Worm (Caenorhabditis elegans) whole organism, mixed stage, embryonic: ENCODE results near the gene F57G12.2.

ENCODE experiments used
- M03D4.4 ChIP-seq: sonication (generic microtip); optimal IDR thresholded peaks from 2 replicates; lab custom pipeline; 2017; ENCODE audit warnings: mild to moderate bottlenecking, missing genetic modification characterization, missing compliant biosample characterization
- bed-3 ChIP-seq: fragments of 200-800 bp; sonication (Bioruptor generic); optimal IDR thresholded peaks from 3 replicates; lab custom pipeline; 2018; ENCODE audit warnings: mild to moderate bottlenecking, missing genetic modification characterization, moderate library complexity, missing compliant biosample characterization
- blmp-1 ChIP-seq: fragments of 150-350 bp; optimal IDR thresholded peaks from 2 replicates; lab custom pipeline; 2014; ENCODE audit warnings: missing biosample characterization, missing genetic modification characterization
- ceh-39 ChIP-seq: fragments of 150-350 bp; optimal IDR thresholded peaks from 2 replicates; lab custom pipeline; 2014; ENCODE audit warnings: missing biosample characterization, missing genetic modification characterization
- ceh-43 ChIP-seq: fragments of 200-800 bp; sonication (Bioruptor generic); optimal IDR thresholded peaks from 2 replicates; lab custom pipeline; 2018; ENCODE audit warnings: mild to moderate bottlenecking, missing genetic modification characterization, moderate library complexity, missing compliant biosample characterization
- ceh-83 ChIP-seq: fragments of 200-800 bp; sonication (Bioruptor generic); optimal IDR thresholded peaks from 2 replicates; lab custom pipeline; 2018; ENCODE audit warnings: mild to moderate bottlenecking, missing genetic modification characterization, missing compliant biosample characterization
- ces-1 ChIP-seq: fragments of 150-350 bp; optimal IDR thresholded peaks from 2 replicates; lab custom pipeline; 2014; ENCODE audit warnings: missing biosample characterization, missing genetic modification reagents, missing genetic modification characterization
- cnd-1 ChIP-seq: fragments of 200-800 bp; sonication (Bioruptor generic); optimal IDR thresholded peaks from 2 replicates; lab custom pipeline; 2018; ENCODE audit warnings: mild to moderate bottlenecking, missing genetic modification characterization, missing compliant biosample characterization
- elt-1 ChIP-seq: sonication (generic microtip); optimal IDR thresholded peaks from 2 replicates; lab custom pipeline; 2017; ENCODE audit warnings: missing genetic modification characterization, mild to moderate bottlenecking, missing compliant biosample characterization, antibody characterized with exemption, moderate library complexity, borderline replicate concordance; ENCODE audit not compliant: insufficient read depth
- elt-3 ChIP-seq: fragments of 150-350 bp; optimal IDR thresholded peaks from 2 replicates; lab custom pipeline; 2014; ENCODE audit warnings: missing biosample characterization, missing genetic modification characterization
- flh-1 ChIP-seq: fragments of 200-800 bp; sonication (Bioruptor generic); optimal IDR thresholded peaks from 2 replicates; lab custom pipeline; 2018; ENCODE audit warnings: mild to moderate bottlenecking, missing genetic modification characterization, moderate library complexity, missing compliant biosample characterization
- ham-2 ChIP-seq: fragments of 200-800 bp; sonication (Bioruptor generic); optimal IDR thresholded peaks from 2 replicates; lab custom pipeline; 2018; ENCODE audit warnings: mild to moderate bottlenecking, missing genetic modification characterization, missing compliant biosample characterization
- hlh-1 ChIP-seq: fragments of 150-350 bp; optimal IDR thresholded peaks from 2 replicates; lab custom pipeline; 2014; ENCODE audit warnings: missing biosample characterization, missing genetic modification reagents, missing genetic modification characterization
- lin-13 ChIP-seq: fragments of 150-350 bp; optimal IDR thresholded peaks from 2 replicates; lab custom pipeline; 2014; ENCODE audit warnings: missing biosample characterization, missing genetic modification characterization
- lin-32 ChIP-seq: fragments of 200-800 bp; sonication (Bioruptor generic); optimal IDR thresholded peaks from 2 replicates; lab custom pipeline; 2018; ENCODE audit warnings: mild to moderate bottlenecking, missing genetic modification characterization, missing compliant biosample characterization
- mab-5 ChIP-seq: fragments of 150-350 bp; optimal IDR thresholded peaks from 2 replicates; lab custom pipeline; 2014; ENCODE audit warnings: missing biosample characterization, missing genetic modification characterization
- mep-1 ChIP-seq: fragments of 150-350 bp; optimal IDR thresholded peaks from 2 replicates; lab custom pipeline; 2017; ENCODE audit warnings: missing biosample characterization, missing genetic modification reagents, missing genetic modification characterization, inconsistent platforms
- mls-2 ChIP-seq: sonication (generic microtip); optimal IDR thresholded peaks from 2 replicates; lab custom pipeline; 2016; ENCODE audit warnings: mild to moderate bottlenecking, missing genetic modification characterization, moderate library complexity, missing compliant biosample characterization
- nhr-12 ChIP-seq: fragments of 150-350 bp; optimal IDR thresholded peaks from 2 replicates; lab custom pipeline; 2014; ENCODE audit warnings: missing biosample characterization, missing genetic modification characterization
- nhr-2 ChIP-seq: fragments of 150-350 bp; optimal IDR thresholded peaks from 2 replicates; lab custom pipeline; 2014; ENCODE audit warnings: missing biosample characterization, missing genetic modification characterization
- nhr-237 ChIP-seq: fragments of 150-350 bp; optimal IDR thresholded peaks from 2 replicates; lab custom pipeline; 2014; ENCODE audit warnings: missing biosample characterization, missing genetic modification characterization
- nhr-28 ChIP-seq: fragments of 150-350 bp; optimal IDR thresholded peaks from 2 replicates; lab custom pipeline; 2014; ENCODE audit warnings: missing biosample characterization, missing genetic modification characterization
- pha-4 ChIP-seq: fragments of 150-350 bp; optimal IDR thresholded peaks from 2 replicates; lab custom pipeline; 2018; ENCODE audit warnings: missing biosample characterization, missing genetic modification reagents, missing genetic modification characterization
- sptf-1 ChIP-seq: sonication (generic microtip); optimal IDR thresholded peaks from 2 replicates; lab custom pipeline; 2017; ENCODE audit warnings: mild to moderate bottlenecking, missing genetic modification characterization, moderate library complexity, missing compliant biosample characterization
- unc-39 ChIP-seq: fragments of 150-350 bp; optimal IDR thresholded peaks from 2 replicates; lab custom pipeline; 2014; ENCODE audit warnings: missing biosample characterization, missing genetic modification characterization
- unc-62 ChIP-seq: fragments of 150-350 bp; optimal IDR thresholded peaks from 2 replicates; lab custom pipeline; 2014; ENCODE audit warnings: missing biosample characterization, missing genetic modification reagents, missing genetic modification characterization
- zip-8 ChIP-seq: fragments of 150-350 bp; optimal IDR thresholded peaks from 2 replicates; lab custom pipeline; 2014; ENCODE audit warnings: missing biosample characterization, missing genetic modification characterization
- ztf-11 ChIP-seq: fragments of 150-350 bp; optimal IDR thresholded peaks from 2 replicates; lab custom pipeline; 2014; ENCODE audit warnings: missing biosample characterization, missing genetic modification characterization

F57G12.2 gene

ce11 chrX:12185847-12186559 is 26.2 kb upstream of the F57G12.2 start:
- TF ChIP-seq zip-8, result no peak
- TF ChIP-seq mep-1 (tag; lab: Kevin White, UChicago), result no peak
- peak; percentile 1 for TF ChIP-seq hlh-1 (tag; lab: Kevin White, UChicago)
- TF ChIP-seq unc-39 (tag; lab: Kevin White, UChicago), result no peak
- no peak for TF ChIP-seq nhr-12 (tag; lab: Kevin White, UChicago)
- TF ChIP-seq unc-62 (GFP tag; lab: Kevin White, UChicago), result no peak

ce11 chrX:12184393-12184792 is 24.5 kb upstream of the F57G12.2 start:
- TF ChIP-seq unc-62 (GFP tag; lab: Kevin White, UChicago), result no peak
- no peak for TF ChIP-seq elt-3 (tag; lab: Kevin White, UChicago)
- no peak for TF ChIP-seq nhr-2 (tag; lab: Kevin White, UChicago)
- TF ChIP-seq ces-1, result peak; percentile 99
- TF ChIP-seq ham-2 (GFP tag; lab: Kevin White, UChicago), result peak; percentile 6
- TF ChIP-seq ztf-11, result no peak
- TF ChIP-seq ceh-39, result no peak
- TF ChIP-seq mep-1 (tag; lab: Kevin White, UChicago), result no peak
- no peak for TF ChIP-seq ceh-43
- TF ChIP-seq nhr-237 (tag; lab: Kevin White, UChicago), result peak; percentile 18
- no peak for TF ChIP-seq nhr-28 (tag; lab: Kevin White, UChicago)
- no peak for TF ChIP-seq lin-13 (tag; lab: Kevin White, UChicago)
- no peak for TF ChIP-seq lin-32
- peak; percentile 1 for TF ChIP-seq mab-5 (tag; lab: Kevin White, UChicago)
- TF ChIP-seq, all 35 proteins: peak for 4

DNA sequence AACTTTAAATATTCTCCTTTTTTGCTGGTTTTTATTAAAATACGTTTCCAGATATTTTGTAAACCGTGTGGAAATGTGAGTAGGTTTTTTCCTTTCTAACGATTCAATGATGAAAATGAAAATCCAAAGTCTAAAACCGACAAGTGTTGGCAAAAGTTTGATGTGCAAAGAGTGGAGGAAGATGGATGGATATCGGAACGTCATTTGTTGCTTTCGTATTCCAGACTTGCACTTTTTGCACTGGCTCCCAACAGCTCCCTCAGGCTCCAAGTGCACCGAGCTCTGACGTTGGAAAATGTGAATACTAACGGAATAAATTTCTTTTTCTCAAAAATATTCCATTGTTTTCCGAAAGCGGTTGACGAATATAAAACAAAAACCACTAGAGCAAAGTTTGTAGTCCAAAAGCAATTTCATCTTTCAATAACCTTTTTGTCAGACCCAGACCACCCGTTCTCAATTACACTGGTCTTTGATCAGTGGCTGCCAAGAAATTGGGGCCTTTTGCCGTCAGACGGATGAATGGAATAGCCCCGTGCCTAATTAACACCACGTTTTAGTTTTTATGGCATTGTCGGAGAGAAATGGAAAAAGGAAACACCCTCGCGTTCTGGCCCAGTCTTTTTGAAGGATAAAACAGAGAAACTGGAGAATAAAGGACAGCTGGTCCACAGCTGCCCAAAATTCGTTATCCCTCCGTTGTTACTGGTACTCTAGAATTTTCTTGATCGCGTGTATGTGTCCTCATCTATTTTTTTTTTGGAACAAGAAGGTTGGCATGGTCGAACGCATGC is 23.0 kb upstream of the F57G12.2 start:
- TF ChIP-seq ceh-83 (peak; percentile 37), unc-39 (tag; lab: Kevin White, UChicago) (no peak), mls-2 (peak; percentile 62), lin-32 (peak; percentile 99), cnd-1 (peak; percentile 58), hlh-1 (tag; lab: Kevin White, UChicago) (peak; percentile 59), ces-1 (peak; percentile 63), ceh-43 (peak; percentile 35), ztf-11 (no peak), nhr-28 (tag; lab: Kevin White, UChicago) (no peak), blmp-1 (tag; lab: Kevin White, UChicago) (no peak), nhr-2 (tag; lab: Kevin White, UChicago) (peak; percentile 38), pha-4 (no peak), sptf-1 (no peak)

ce11 chrX:12181606-12182005 is 21.8 kb upstream of the F57G12.2 start:
- TF ChIP-seq pha-4, result peak; percentile 75
- TF ChIP-seq ceh-39, result no peak
- TF ChIP-seq nhr-28 (tag; lab: Kevin White, UChicago), result no peak
- TF ChIP-seq ces-1, result peak; percentile 70

DNA sequence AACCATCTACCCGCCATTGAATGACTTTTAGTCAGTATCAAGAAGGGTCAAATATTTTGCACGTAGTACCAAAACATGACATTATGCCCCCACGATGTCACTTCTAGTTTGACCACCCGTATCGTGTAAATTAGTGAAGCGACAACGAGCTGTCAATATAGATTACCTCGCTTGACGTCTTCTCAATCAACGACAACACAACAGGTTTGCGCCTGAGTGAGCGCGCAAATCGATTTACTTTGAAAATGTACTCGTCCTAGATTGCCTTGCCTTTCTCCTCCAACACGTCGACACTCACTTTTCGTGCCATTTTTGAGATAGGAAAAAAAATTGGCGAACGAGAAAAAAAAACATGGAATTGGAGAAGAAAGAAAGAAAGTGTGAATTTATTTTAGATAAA is 20.8 kb upstream of the F57G12.2 start:
- TF ChIP-seq nhr-12 (tag; lab: Kevin White, UChicago) (no peak), unc-62 (GFP tag; lab: Kevin White, UChicago) (peak; percentile 92), elt-1 (tag; lab: Kevin White, UChicago) (no peak), blmp-1 (tag; lab: Kevin White, UChicago) (no peak), ces-1 (peak; percentile 63)

ce11 chrX:12179817-12180384 is 20.0 kb upstream of the F57G12.2 start:
- TF ChIP-seq pha-4 (no peak), flh-1 (no peak), ceh-83 (no peak), bed-3 (GFP tag; lab: Kevin White, UChicago) (no peak), cnd-1 (no peak), zip-8 (no peak), M03D4.4 (tag; lab: Kevin White, UChicago) (no peak), ces-1 (no peak)
